Fruit fly (Drosophila melanogaster): ENCODE results near the gene Dfd.

DNA sequence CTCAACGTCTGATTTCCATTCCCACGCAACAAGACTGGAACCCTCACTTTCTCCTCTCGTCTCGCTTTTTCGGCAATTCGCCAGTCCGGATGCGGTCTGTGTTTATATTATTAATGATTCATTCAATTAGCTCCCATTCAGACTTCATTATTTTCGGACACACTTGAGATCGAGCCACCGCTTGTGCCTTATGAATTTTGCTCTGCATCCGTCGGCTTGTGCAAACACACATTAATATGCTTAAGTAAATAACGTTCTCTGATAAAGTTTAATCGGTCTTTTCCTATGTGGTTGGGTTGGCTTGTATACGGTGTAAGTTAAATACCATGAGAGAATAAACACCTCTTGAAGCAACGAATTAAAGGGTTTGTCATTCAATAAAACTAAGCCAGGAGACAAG is 26.8 kb upstream of the Dfd start:
- TF ChIP-seq dsx (GFP tag; optimal IDR thresholded peaks at IDR 0.05; ENCODE audit: poor library complexity, severe bottlenecking): no peak
- TF ChIP-seq CG6792 (GFP tag; optimal IDR thresholded peaks at IDR 0.05): no peak
- TF ChIP-seq cyc (GFP tag; optimal IDR thresholded peaks at IDR 0.05): no peak
- TF ChIP-seq Eip78C (GFP tag): peak; percentile 18
- TF ChIP-seq acj6 (GFP tag; optimal IDR thresholded peaks at IDR 0.05): no peak
- TF ChIP-seq CG3919 (GFP tag; optimal IDR thresholded peaks at IDR 0.05): no peak
